Fruit fly (Drosophila melanogaster) whole organism, embryonic: ENCODE data around the gene Bap111.
A peak's percentile ranks its signal among the peaks of the same experiment; 100 is the strongest.

ENCODE experiments used
- Antp ChIP-seq: fragments of 200-800 bp; sonication (Bioruptor generic); optimal IDR thresholded peaks from 3 replicates; lab custom pipeline; 2016; ENCODE audit warnings: missing biosample characterization, missing genetic modification characterization
- Awh ChIP-seq: fragments of 200-800 bp; sonication (Bioruptor generic); IDR thresholded peaks from 2 replicates; pipeline ENCODE4, ENCODE4 v1.3.6; 2022; ENCODE audit warnings: missing biosample characterization, missing genetic modification characterization
- CG10543 ChIP-seq: fragments of 200-800 bp; sonication (Bioruptor generic); optimal IDR thresholded peaks from 3 replicates; lab custom pipeline; 2017; ENCODE audit warnings: missing biosample characterization, mild to moderate bottlenecking, missing genetic modification characterization, moderate library complexity
- CG10565 ChIP-seq: fragments of 200-800 bp; sonication (Bioruptor generic); optimal IDR thresholded peaks from 3 replicates; lab custom pipeline; 2016; ENCODE audit warnings: missing biosample characterization, mild to moderate bottlenecking, missing genetic modification characterization
- CG12219 ChIP-seq: fragments of 200-800 bp; sonication (Bioruptor generic); optimal IDR thresholded peaks from 3 replicates; lab custom pipeline; 2018; ENCODE audit warnings: missing biosample characterization, mild to moderate bottlenecking, missing genetic modification characterization
- CG12942 ChIP-seq: fragments of 200-800 bp; sonication (Bioruptor generic); optimal IDR thresholded peaks from 3 replicates; lab custom pipeline; 2016; ENCODE audit warnings: missing biosample characterization, missing genetic modification characterization
- CG13123 ChIP-seq: fragments of 200-800 bp; sonication (Bioruptor generic); optimal IDR thresholded peaks from 2 replicates; lab custom pipeline; 2016; ENCODE audit warnings: missing biosample characterization, missing genetic modification characterization
- CG1602 ChIP-seq: fragments of 200-800 bp; sonication (Bioruptor generic); optimal IDR thresholded peaks from 3 replicates; lab custom pipeline; 2016; ENCODE audit warnings: missing biosample characterization, missing genetic modification characterization
- CG18476 ChIP-seq: fragments of 200-800 bp; sonication (Bioruptor generic); optimal IDR thresholded peaks from 2 replicates; lab custom pipeline; 2016; ENCODE audit warnings: missing biosample characterization, mild to moderate bottlenecking, missing genetic modification characterization
- CG2202 ChIP-seq: fragments of 200-800 bp; sonication (Bioruptor generic); optimal IDR thresholded peaks from 2 replicates; lab custom pipeline; 2018; ENCODE audit warnings: missing biosample characterization, mild to moderate bottlenecking, missing genetic modification characterization
- CG2875 ChIP-seq: fragments of 200-800 bp; sonication (Bioruptor generic); optimal IDR thresholded peaks from 2 replicates; lab custom pipeline; 2017; ENCODE audit warnings: missing biosample characterization, mild to moderate bottlenecking, missing genetic modification characterization, missing genetic modification reagents
- CG31224 ChIP-seq: fragments of 200-800 bp; sonication (Bioruptor generic); IDR thresholded peaks from 2 replicates; pipeline ENCODE4 v1.3.6; 2022; ENCODE audit warnings: missing biosample characterization, missing genetic modification characterization
- CG31441 ChIP-seq: fragments of 200-800 bp; sonication (Bioruptor generic); IDR thresholded peaks from 2 replicates; pipeline ENCODE4 v1.3.6; 2022; ENCODE audit warnings: missing biosample characterization, missing genetic modification characterization
- CG32532 ChIP-seq: fragments of 200-800 bp; sonication (Bioruptor generic); IDR thresholded peaks from 2 replicates; pipeline ENCODE4 v1.3.6; 2022; ENCODE audit warnings: missing biosample characterization, missing genetic modification characterization
- CG7745 ChIP-seq: fragments of 200-800 bp; sonication (Bioruptor generic); optimal IDR thresholded peaks from 2 replicates; lab custom pipeline; 2018; ENCODE audit warnings: missing biosample characterization, mild to moderate bottlenecking, missing genetic modification characterization, moderate library complexity
- CG8281 ChIP-seq: fragments of 200-800 bp; sonication (Bioruptor generic); optimal IDR thresholded peaks from 2 replicates; lab custom pipeline; 2018; ENCODE audit warnings: missing biosample characterization, mild to moderate bottlenecking, missing genetic modification characterization, moderate library complexity
- CG8290 ChIP-seq, 3 experiments: fragments of 200-800 bp; sonication (Bioruptor generic); optimal IDR thresholded peaks; 2 replicates each; lab custom pipeline; 2016 to 2019; ENCODE audit warnings: missing biosample characterization in 3 of 3, missing genetic modification characterization in 3 of 3, mild to moderate bottlenecking in 2 of 3, moderate library complexity in 1 of 3
- Dek ChIP-seq: fragments of 200-800 bp; sonication (Bioruptor generic); optimal IDR thresholded peaks from 3 replicates; lab custom pipeline; 2019; ENCODE audit warnings: missing biosample characterization, mild to moderate bottlenecking, missing genetic modification characterization, moderate library complexity
- Dref ChIP-seq: fragments of 200-800 bp; sonication (Bioruptor generic); IDR thresholded peaks from 2 replicates; pipeline ENCODE4 v1.3.6; 2022; ENCODE audit warnings: missing biosample characterization, missing genetic modification characterization
- Fer3 ChIP-seq: fragments of 200-800 bp; sonication (Bioruptor generic); optimal IDR thresholded peaks from 2 replicates; lab custom pipeline; 2018; ENCODE audit warnings: missing biosample characterization, mild to moderate bottlenecking, missing genetic modification characterization, moderate library complexity
- Gsc ChIP-seq: fragments of 200-800 bp; sonication (Bioruptor generic); IDR thresholded peaks from 2 replicates; pipeline ENCODE4 v1.3.6; 2022; ENCODE audit warnings: missing biosample characterization, missing genetic modification characterization
- Jarid2 ChIP-seq: fragments of 200-800 bp; sonication (Bioruptor generic); optimal IDR thresholded peaks from 3 replicates; lab custom pipeline; 2017; ENCODE audit warnings: mild to moderate bottlenecking, missing biosample characterization, missing genetic modification reagents, missing genetic modification characterization
- Myb ChIP-seq: fragments of 200-800 bp; sonication (Bioruptor generic); optimal IDR thresholded peaks from 2 replicates; lab custom pipeline; 2016; ENCODE audit warnings: missing biosample characterization, missing genetic modification characterization
- NK7.1 ChIP-seq: fragments of 200-800 bp; sonication (Bioruptor generic); optimal IDR thresholded peaks from 3 replicates; lab custom pipeline; 2016; ENCODE audit warnings: missing biosample characterization, missing genetic modification characterization
- Nf-YA ChIP-seq: fragments of 200-800 bp; sonication (Bioruptor generic); IDR thresholded peaks from 2 replicates; pipeline ENCODE4 v1.3.6; 2022; ENCODE audit warnings: missing biosample characterization, missing genetic modification characterization
- YL-1 ChIP-seq: fragments of 200-800 bp; sonication (Bioruptor generic); optimal IDR thresholded peaks from 3 replicates; lab custom pipeline; 2017; ENCODE audit warnings: missing biosample characterization, mild to moderate bottlenecking, missing genetic modification characterization
- ap ChIP-seq: fragments of 200-800 bp; sonication (Bioruptor generic); IDR thresholded peaks from 2 replicates; pipeline ENCODE4 v1.3.6; 2022; ENCODE audit warnings: missing biosample characterization, missing genetic modification characterization
- bbx ChIP-seq: fragments of 200-800 bp; sonication (Bioruptor generic); IDR thresholded peaks from 2 replicates; pipeline ENCODE4 v1.3.6; 2022; ENCODE audit warnings: missing biosample characterization, missing genetic modification characterization; ENCODE audit not compliant: partially characterized antibody
- cas ChIP-seq: fragments of 200-800 bp; sonication (Bioruptor generic); IDR thresholded peaks from 2 replicates; pipeline ENCODE4 v1.3.6; 2022; ENCODE audit warnings: missing biosample characterization, missing genetic modification characterization
- chn ChIP-seq: fragments of 200-800 bp; sonication (Bioruptor generic); optimal IDR thresholded peaks from 2 replicates; lab custom pipeline; 2016; ENCODE audit warnings: missing biosample characterization, missing genetic modification characterization
- corto ChIP-seq: fragments of 200-800 bp; sonication (Bioruptor generic); optimal IDR thresholded peaks from 2 replicates; lab custom pipeline; 2016; ENCODE audit warnings: missing biosample characterization, mild to moderate bottlenecking, missing genetic modification characterization, moderate library complexity
- crp ChIP-seq, 2 experiments: fragments of 200-800 bp; sonication (Bioruptor generic); optimal IDR thresholded peaks; 2 replicates in 1 of 2; 3 replicates in 1 of 2; lab custom pipeline; 2017; ENCODE audit warnings: missing biosample characterization in 2 of 2, missing genetic modification characterization in 2 of 2, mild to moderate bottlenecking in 1 of 2, moderate library complexity in 1 of 2
- dimm ChIP-seq: fragments of 200-800 bp; sonication (Bioruptor generic); IDR thresholded peaks from 2 replicates; pipeline ENCODE4 v1.3.6; 2022; ENCODE audit warnings: missing biosample characterization, missing genetic modification characterization
- eve ChIP-seq, 2 experiments: fragments of >200 bp; optimal IDR thresholded peaks; 2 replicates each; lab custom pipeline; 2017; ENCODE audit warnings: missing biosample characterization in 2 of 2, missing genetic modification characterization in 2 of 2
- ewg ChIP-seq: fragments of 200-800 bp; sonication (Bioruptor generic); optimal IDR thresholded peaks from 3 replicates; lab custom pipeline; 2017; ENCODE audit warnings: mild to moderate bottlenecking, missing biosample characterization, missing genetic modification reagents, missing genetic modification characterization
- gcm ChIP-seq: fragments of 200-800 bp; sonication (Bioruptor generic); optimal IDR thresholded peaks from 2 replicates; lab custom pipeline; 2019; ENCODE audit warnings: missing biosample characterization, mild to moderate bottlenecking, missing genetic modification characterization, moderate library complexity
- gsb ChIP-seq: fragments of 200-800 bp; sonication (Bioruptor generic); IDR thresholded peaks from 2 replicates; pipeline ENCODE4 v1.3.6; 2022; ENCODE audit warnings: missing biosample characterization, missing genetic modification characterization
- hbn ChIP-seq: fragments of 200-800 bp; sonication (Bioruptor generic); IDR thresholded peaks from 2 replicates; pipeline ENCODE4 v1.3.6; 2022; ENCODE audit warnings: missing biosample characterization, missing genetic modification characterization; ENCODE audit not compliant: partially characterized antibody
- mld ChIP-seq: fragments of 200-800 bp; sonication (Bioruptor generic); IDR thresholded peaks from 3 replicates; pipeline ENCODE4 v1.3.6; 2022; ENCODE audit warnings: missing biosample characterization, missing genetic modification characterization; ENCODE audit not compliant: partially characterized antibody
- nerfin-1 ChIP-seq: fragments of 200-800 bp; sonication (Bioruptor generic); optimal IDR thresholded peaks from 3 replicates; lab custom pipeline; 2019; ENCODE audit warnings: missing biosample characterization, mild to moderate bottlenecking, missing genetic modification characterization, moderate library complexity
- otp ChIP-seq: fragments of 200-800 bp; sonication (Bioruptor generic); IDR thresholded peaks from 3 replicates; pipeline ENCODE4, ENCODE4 v1.3.6; 2022; ENCODE audit warnings: missing biosample characterization, missing genetic modification characterization
- rib ChIP-seq: fragments of 200-800 bp; sonication (Bioruptor generic); IDR thresholded peaks from 2 replicates; pipeline ENCODE4 v1.3.6; 2022; ENCODE audit warnings: missing biosample characterization, missing genetic modification characterization
- schlank ChIP-seq: fragments of 200-800 bp; sonication (Bioruptor generic); optimal IDR thresholded peaks from 2 replicates; lab custom pipeline; 2018; ENCODE audit warnings: missing biosample characterization, mild to moderate bottlenecking, missing genetic modification characterization
- sd ChIP-seq: fragments of 200-800 bp; sonication (Bioruptor generic); optimal IDR thresholded peaks from 3 replicates; lab custom pipeline; 2018; ENCODE audit warnings: missing biosample characterization, mild to moderate bottlenecking, missing genetic modification characterization, moderate library complexity
- slp2 ChIP-seq: fragments of 200-800 bp; sonication (Bioruptor generic); optimal IDR thresholded peaks from 2 replicates; lab custom pipeline; 2016; ENCODE audit warnings: missing biosample characterization, missing genetic modification characterization
- trh ChIP-seq: fragments of 200-800 bp; sonication (Bioruptor generic); optimal IDR thresholded peaks from 2 replicates; lab custom pipeline; 2016; ENCODE audit warnings: missing biosample characterization, missing genetic modification characterization
- tup ChIP-seq: fragments of 200-800 bp; sonication (Bioruptor generic); optimal IDR thresholded peaks from 2 replicates; lab custom pipeline; 2016; ENCODE audit warnings: missing biosample characterization, mild to moderate bottlenecking, missing genetic modification characterization, moderate library complexity
- twi ChIP-seq: fragments of 200-800 bp; optimal IDR thresholded peaks from 2 replicates; lab custom pipeline; 2019; ENCODE audit warnings: missing biosample characterization, mild to moderate bottlenecking, missing genetic modification characterization, moderate library complexity
- usp ChIP-seq: fragments of >200 bp; optimal IDR thresholded peaks from 2 replicates; lab custom pipeline; 2017; ENCODE audit warnings: missing biosample characterization, missing genetic modification characterization
- vfl ChIP-seq: fragments of 200-800 bp; sonication (Bioruptor generic); optimal IDR thresholded peaks from 2 replicates; lab custom pipeline; 2016; ENCODE audit warnings: missing biosample characterization, missing genetic modification characterization
- z ChIP-seq: fragments of 200-800 bp; sonication (Bioruptor generic); IDR thresholded peaks from 3 replicates; pipeline ENCODE4 v1.3.6; 2022; ENCODE audit warnings: missing biosample characterization, missing genetic modification characterization

The Bap111 gene

DNA sequence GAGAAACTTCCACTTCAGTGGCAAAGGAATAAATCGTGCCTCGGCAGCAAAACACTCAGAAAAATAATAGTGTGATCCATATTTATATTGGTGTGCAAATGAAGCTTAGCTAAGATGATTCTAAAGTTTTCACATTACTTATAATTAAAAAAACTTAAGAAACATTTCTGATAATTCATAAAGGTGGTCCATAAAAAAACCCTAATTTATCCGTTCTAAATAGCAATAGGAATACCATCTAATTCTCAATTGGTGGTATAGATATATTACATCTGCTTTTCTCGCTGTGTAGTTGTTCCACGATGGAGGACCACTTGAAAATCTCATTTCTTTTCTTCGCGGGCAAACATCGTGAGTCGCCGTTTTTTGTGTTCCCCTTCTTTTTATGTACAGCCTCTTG is 6.0 kb downstream of the Bap111 start (continued):
- TF ChIP-seq usp (GFP tag; lab: Kevin White, UChicago) (no peak), bbx (no peak), eve (GFP tag; optimal IDR thresholded peaks at IDR 0.05; lab: Kevin White, UChicago) (no peak), CG31441 (peak; percentile 25; the same call in 1 of the 2 replicates), vfl (GFP tag; lab: Kevin White, UChicago) (no peak), Fer3 (tag; lab: Kevin White, UChicago) (peak; percentile 57), CG7745 (no peak), hbn (GFP tag; lab: Robert Waterston, UW) (no peak), otp (GFP tag; lab: Robert Waterston, UW) (no peak), cas (GFP tag; lab: Robert Waterston, UW) (no peak), slp2 (GFP tag; lab: Kevin White, UChicago) (peak; percentile 32), gsb (GFP tag; lab: Robert Waterston, UW) (no peak), mld (GFP tag; lab: Robert Waterston, UW) (no peak), CG2202 (tag; lab: Kevin White, UChicago) (no peak), z (GFP tag; lab: Robert Waterston, UW) (no peak), Jarid2 (GFP tag; lab: Kevin White, UChicago) (no peak), NK7.1 (GFP tag; lab: Kevin White, UChicago) (peak; percentile 26), nerfin-1 (tag; lab: Kevin White, UChicago) (peak; percentile 60), chn (GFP tag; lab: Kevin White, UChicago) (no peak), dimm (GFP tag; lab: Robert Waterston, UW) (no peak), Myb (GFP tag; lab: Kevin White, UChicago) (no peak), Awh (GFP tag; lab: Robert Waterston, UW) (peak; percentile 17; the same call in 1 of the 2 replicates), CG10565 (GFP tag; lab: Kevin White, UChicago) (no peak), twi (tag; lab: Kevin White, UChicago) (no peak), Antp (GFP tag; lab: Kevin White, UChicago) (no peak), sd (tag; lab: Kevin White, UChicago) (no peak), Dref (GFP tag; lab: Robert Waterston, UW) (no peak), CG1602 (GFP tag; lab: Kevin White, UChicago) (no peak), ap (GFP tag; lab: Robert Waterston, UW) (no peak), CG12219 (peak; percentile 41), CG8290 (GFP tag; optimal IDR thresholded peaks at IDR 0.05; lab: Kevin White, UChicago) (no peak), CG8290 (tag; optimal IDR thresholded peaks at IDR 0.05; lab: Kevin White, UChicago) (no peak), CG31224 (GFP tag; lab: Robert Waterston, UW) (peak; percentile 24; the same call in 1 of the 2 replicates), YL-1 (GFP tag; lab: Kevin White, UChicago) (no peak), tup (GFP tag; lab: Kevin White, UChicago) (no peak), Nf-YA (GFP tag; lab: Robert Waterston, UW) (no peak), Gsc (GFP tag; lab: Robert Waterston, UW) (no peak), CG13123 (GFP tag; lab: Kevin White, UChicago) (no peak), trh (GFP tag; lab: Kevin White, UChicago) (peak; percentile 14), CG18476 (GFP tag; lab: Kevin White, UChicago) (peak; percentile 56), schlank (no peak), gcm (GFP tag; lab: Kevin White, UChicago) (no peak), corto (GFP tag; lab: Kevin White, UChicago) (peak; percentile 59), ewg (GFP tag; lab: Kevin White, UChicago) (no peak), crp (GFP tag; optimal IDR thresholded peaks at IDR 0.05; lab: Kevin White, UChicago) (no peak), CG10543 (no peak), CG8281 (tag; lab: Kevin White, UChicago) (no peak), CG32532 (GFP tag; lab: Robert Waterston, UW) (peak; percentile 63), CG12942 (GFP tag; lab: Kevin White, UChicago) (no peak), Dek (tag; lab: Kevin White, UChicago) (peak; percentile 25), rib (GFP tag; lab: Robert Waterston, UW) (no peak), CG2875 (GFP tag; lab: Kevin White, UChicago) (no peak)
